Worm (Caenorhabditis elegans): Measurements from ENCODE around the gene nhr-264.

DNA sequence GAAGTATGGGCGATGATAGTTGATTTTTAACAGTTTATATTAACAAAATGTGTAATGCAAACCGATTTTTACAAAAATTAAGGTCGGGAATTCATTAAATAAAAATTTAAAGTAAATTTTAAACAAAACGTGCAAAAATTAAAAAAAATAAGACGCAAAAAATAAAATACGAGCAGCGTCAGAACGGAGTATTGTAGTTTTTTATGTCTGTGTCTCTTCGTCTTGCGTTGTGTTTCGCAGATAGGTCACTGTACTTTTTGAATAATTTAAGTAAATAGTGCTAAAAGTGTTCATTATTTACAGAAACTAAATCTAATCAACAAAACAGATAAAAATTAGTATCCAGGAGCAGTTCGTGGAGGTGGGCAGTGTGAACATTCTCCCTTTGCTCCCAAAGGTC lies 33.4 kb downstream of the nhr-264 start:
- no peak for TF ChIP-seq unc-39 (tag; optimal IDR thresholded peaks at IDR 0.05)
- no peak for TF ChIP-seq tbx-8 (GFP tag; optimal IDR thresholded peaks at IDR 0.05)
- TF ChIP-seq lin-13 (tag; optimal IDR thresholded peaks at IDR 0.05) = no peak

All from whole organism, mixed stage, embryonic.